ENCODE assay signal across 1 fruit fly cellular context in genomic region chr3L:12667998-12668616, dm6.
TF ChIP-seq lines count a peak whose summit lies in the region.

No protein-coding gene starts in this region.

TF ChIP-seq in whole organism, embryonic, 481 proteins besides CTCF, POLR2A, EP300 and RAD21 (continued from another document and continues in another):
- TF ChIP-seq CG4328 (GFP tag; optimal IDR thresholded peaks at IDR 0.05; lab: Kevin White, UChicago) (peak; percentile 40), CG3281 (GFP tag; optimal IDR thresholded peaks at IDR 0.05; lab: Kevin White, UChicago) (peak; percentile 0), CG4854 (GFP tag; optimal IDR thresholded peaks at IDR 0.05; lab: Kevin White, UChicago) (no peak), bab2 (GFP tag; optimal IDR thresholded peaks at IDR 0.05; lab: Kevin White, UChicago) (no peak), vnd (GFP tag; IDR thresholded peaks at IDR 0.05; lab: Robert Waterston, UW; ENCODE audit: partially characterized antibody) (no peak), CG4730 (GFP tag; IDR thresholded peaks at IDR 0.05; lab: Robert Waterston, UW) (0 out of 2 replicates have a peak, but pooled peaks have one; percentile 42), CG11504 (tag; optimal IDR thresholded peaks at IDR 0.05; lab: Kevin White, UChicago) (peak; percentile 66), nmo (GFP tag; optimal IDR thresholded peaks at IDR 0.05; lab: Kevin White, UChicago) (peak; percentile 45), CG3847 (GFP tag; IDR thresholded peaks at IDR 0.05; lab: Robert Waterston, UW) (peak; percentile 32; the same call in 1 of the 2 replicates), Nf-YA (GFP tag; IDR thresholded peaks at IDR 0.05; lab: Robert Waterston, UW) (peak; percentile 19; the same call in 1 of the 2 replicates), chif (GFP tag; optimal IDR thresholded peaks at IDR 0.05; lab: Kevin White, UChicago) (peak in 1 of 2 experiments; percentile 22), Scr (GFP tag; IDR thresholded peaks at IDR 0.05; lab: Robert Waterston, UW; ENCODE audit: partially characterized antibody) (no peak), bcd (GFP tag; optimal IDR thresholded peaks at IDR 0.05; lab: Kevin White, UChicago) (peak; percentile 29), CG1603 (tag; optimal IDR thresholded peaks at IDR 0.05; lab: Kevin White, UChicago) (peak; percentile 6), Blimp-1 (GFP tag; optimal IDR thresholded peaks at IDR 0.05; lab: Kevin White, UChicago) (peak; percentile 48), zen (tag; optimal IDR thresholded peaks at IDR 0.05; lab: Kevin White, UChicago) (peak; percentile 15), Eip74EF (GFP tag; optimal IDR thresholded peaks at IDR 0.05; lab: Kevin White, UChicago) (peak in 1 of 2 experiments; percentile 18), CG14441 (GFP tag; IDR thresholded peaks at IDR 0.05; lab: Robert Waterston, UW) (no peak), Gsc (GFP tag; IDR thresholded peaks at IDR 0.05; lab: Robert Waterston, UW) (no peak), Bgb (GFP tag; IDR thresholded peaks at IDR 0.05; lab: Robert Waterston, UW; ENCODE audit: partially characterized antibody) (no peak), CG6689 (GFP tag; IDR thresholded peaks at IDR 0.05; lab: Robert Waterston, UW) (peak; percentile 41; the same call in 1 of the 2 replicates), dmrt99B (tag; optimal IDR thresholded peaks at IDR 0.05; lab: Kevin White, UChicago) (peak; percentile 57), D19A (tag; optimal IDR thresholded peaks at IDR 0.05; lab: Kevin White, UChicago) (peak; percentile 52), CG6791 (GFP tag; IDR thresholded peaks at IDR 0.05; lab: Robert Waterston, UW; ENCODE audit: partially characterized antibody) (0 out of 3 replicates have a peak, but pooled peaks have one; percentile 15), trh (GFP tag; optimal IDR thresholded peaks at IDR 0.05; lab: Kevin White, UChicago) (no peak), Side (GFP tag; optimal IDR thresholded peaks at IDR 0.05; lab: Kevin White, UChicago) (no peak), dysf (GFP tag; IDR thresholded peaks at IDR 0.05; lab: Robert Waterston, UW) (peak; percentile 32; the same call in 1 of the 3 replicates), CG14710 (tag; optimal IDR thresholded peaks at IDR 0.05; lab: Kevin White, UChicago) (peak; percentile 50), CG18262 (tag; optimal IDR thresholded peaks at IDR 0.05; lab: Kevin White, UChicago) (peak; percentile 46), croc (GFP tag; conservative IDR thresholded peaks at IDR 0.05; lab: Robert Waterston, UW) (peak; percentile 25; the same call in 2 of the 3 replicates), Ets97D (GFP tag; optimal IDR thresholded peaks at IDR 0.05; lab: Kevin White, UChicago) (peak; percentile 81), CG11456 (GFP tag; IDR thresholded peaks at IDR 0.05; lab: Robert Waterston, UW) (0 out of 3 replicates have a peak, but pooled peaks have one; percentile 26), ap (GFP tag; IDR thresholded peaks at IDR 0.05; lab: Robert Waterston, UW) (peak; percentile 11; the same call in 1 of the 2 replicates), dimm (GFP tag; IDR thresholded peaks at IDR 0.05; lab: Robert Waterston, UW) (no peak), caup (GFP tag; optimal IDR thresholded peaks at IDR 0.05; lab: Kevin White, UChicago; ENCODE audit: severe bottlenecking) (peak; percentile 10), CG7987 (GFP tag; optimal IDR thresholded peaks at IDR 0.05; lab: Kevin White, UChicago) (peak; percentile 23), CG17829 (tag; optimal IDR thresholded peaks at IDR 0.05; lab: Kevin White, UChicago) (peak; percentile 42), CG10979 (tag; optimal IDR thresholded peaks at IDR 0.05; lab: Kevin White, UChicago) (peak; percentile 60), Hr51 (GFP tag; optimal IDR thresholded peaks at IDR 0.05; lab: Kevin White, UChicago) (peak in 1 of 2 experiments; percentile 26), org-1 (GFP tag; optimal IDR thresholded peaks at IDR 0.05; lab: Kevin White, UChicago) (peak; percentile 10), Sox100B (GFP tag; optimal IDR thresholded peaks at IDR 0.05; lab: Kevin White, UChicago) (peak; percentile 63), CG8388 (GFP tag; optimal IDR thresholded peaks at IDR 0.05; lab: Kevin White, UChicago) (peak; percentile 2), gt (GFP tag; IDR thresholded peaks at IDR 0.05; lab: Robert Waterston, UW) (peak; percentile 35; the same call in 1 of the 2 replicates), CG10959 (GFP tag; IDR thresholded peaks at IDR 0.05; lab: Robert Waterston, UW) (peak; percentile 34; the same call in 1 of the 2 replicates), tin (GFP tag; optimal IDR thresholded peaks at IDR 0.05; lab: Kevin White, UChicago) (peak; percentile 30), CG32772 (GFP tag; IDR thresholded peaks at IDR 0.05; lab: Robert Waterston, UW) (peak; percentile 12; the same call in 1 of the 2 replicates), unpg (GFP tag; optimal IDR thresholded peaks at IDR 0.05; lab: Kevin White, UChicago) (peak; percentile 33), crol (GFP tag; IDR thresholded peaks at IDR 0.05; lab: Robert Waterston, UW) (peak; percentile 67), Max (GFP tag; optimal IDR thresholded peaks at IDR 0.05; lab: Kevin White, UChicago) (no peak), sc (optimal IDR thresholded peaks at IDR 0.05; lab: Kevin White, UChicago) (no peak), sc (GFP tag; optimal IDR thresholded peaks at IDR 0.05; lab: Kevin White, UChicago) (no peak), CG17359 (tag; optimal IDR thresholded peaks at IDR 0.05; lab: Kevin White, UChicago) (peak; percentile 52), CG6683 (GFP tag; optimal IDR thresholded peaks at IDR 0.05; lab: Kevin White, UChicago) (no peak), cg (GFP tag; optimal IDR thresholded peaks at IDR 0.05; lab: Kevin White, UChicago) (no peak), Pdp1 (GFP tag; optimal IDR thresholded peaks at IDR 0.05; lab: Kevin White, UChicago) (peak in 1 of 2 experiments; percentile 23), slp2 (GFP tag; optimal IDR thresholded peaks at IDR 0.05; lab: Kevin White, UChicago) (peak; percentile 19), yki (optimal IDR thresholded peaks at IDR 0.05; lab: Kevin White, UChicago) (no peak), Xbp1 (GFP tag; optimal IDR thresholded peaks at IDR 0.05; lab: Kevin White, UChicago) (peak; percentile 18), CG6254 (GFP tag; optimal IDR thresholded peaks at IDR 0.05; lab: Kevin White, UChicago) (peak; percentile 34), zf30C (GFP tag; optimal IDR thresholded peaks at IDR 0.05; lab: Kevin White, UChicago) (peak; percentile 60), CG2129 (GFP tag; IDR thresholded peaks at IDR 0.05; lab: Robert Waterston, UW; ENCODE audit: partially characterized antibody) (no peak), sens-2 (GFP tag; IDR thresholded peaks at IDR 0.05; lab: Robert Waterston, UW) (peak; percentile 53; the same call in 1 of the 2 replicates), CG34422 (GFP tag; IDR thresholded peaks at IDR 0.05; lab: Robert Waterston, UW) (peak; percentile 32; the same call in 1 of the 3 replicates), CG5180 (GFP tag; optimal IDR thresholded peaks at IDR 0.05; lab: Kevin White, UChicago) (peak; percentile 25), B-H1 (GFP tag; IDR thresholded peaks at IDR 0.05; lab: Robert Waterston, UW) (no peak), YL-1 (GFP tag; optimal IDR thresholded peaks at IDR 0.05; lab: Kevin White, UChicago) (peak; percentile 2), seq (GFP tag; IDR thresholded peaks at IDR 0.05; lab: Robert Waterston, UW) (peak; percentile 59; the same call in 1 of the 2 replicates), CG4820 (GFP tag; optimal IDR thresholded peaks at IDR 0.05; lab: Kevin White, UChicago) (peak; percentile 9), lab (GFP tag; optimal IDR thresholded peaks at IDR 0.05; lab: Kevin White, UChicago) (peak; percentile 36), CG10431 (GFP tag; optimal IDR thresholded peaks at IDR 0.05; lab: Kevin White, UChicago) (peak; percentile 4), HLH4C (GFP tag; IDR thresholded peaks at IDR 0.05; lab: Robert Waterston, UW; ENCODE audit: partially characterized antibody) (no peak), CG3065 (GFP tag; optimal IDR thresholded peaks at IDR 0.05; lab: Kevin White, UChicago) (no peak), Rfx (GFP tag; IDR thresholded peaks at IDR 0.05; lab: Robert Waterston, UW) (0 out of 2 replicates have a peak, but pooled peaks have one; percentile 39), Ada2b (GFP tag; IDR thresholded peaks at IDR 0.05; lab: Robert Waterston, UW) (peak; percentile 38; the same call in 1 of the 2 replicates), gce (GFP tag; IDR thresholded peaks at IDR 0.05; lab: Robert Waterston, UW) (no peak), E2f1 (GFP tag; IDR thresholded peaks at IDR 0.05; lab: Robert Waterston, UW) (peak; percentile 44; the same call in 1 of the 2 replicates), az2 (GFP tag; optimal IDR thresholded peaks at IDR 0.05; lab: Kevin White, UChicago) (no peak), ato (GFP tag; IDR thresholded peaks at IDR 0.05; lab: Robert Waterston, UW; ENCODE audit: partially characterized antibody) (no peak), CG15269 (tag; optimal IDR thresholded peaks at IDR 0.05; lab: Kevin White, UChicago) (peak; percentile 33), Camta (GFP tag; optimal IDR thresholded peaks at IDR 0.05; lab: Kevin White, UChicago) (peak; percentile 17), knrl (GFP tag; IDR thresholded peaks at IDR 0.05; lab: Robert Waterston, UW; ENCODE audit: partially characterized antibody) (no peak), fd64A (GFP tag; optimal IDR thresholded peaks at IDR 0.05; lab: Kevin White, UChicago) (peak; percentile 15), dmrt11E (tag; optimal IDR thresholded peaks at IDR 0.05; lab: Kevin White, UChicago) (peak; percentile 18), gcm (GFP tag; optimal IDR thresholded peaks at IDR 0.05; lab: Kevin White, UChicago) (no peak), Six4 (GFP tag; optimal IDR thresholded peaks at IDR 0.05; lab: Kevin White, UChicago) (peak; percentile 39), tna (GFP tag; IDR thresholded peaks at IDR 0.05; lab: Robert Waterston, UW; ENCODE audit: partially characterized antibody) (no peak), Ptx1 (GFP tag; IDR thresholded peaks at IDR 0.05; lab: Robert Waterston, UW) (peak; percentile 15), gem (tag; optimal IDR thresholded peaks at IDR 0.05; lab: Kevin White, UChicago) (peak; percentile 53), HLHmδ (GFP tag; optimal IDR thresholded peaks at IDR 0.05; lab: Kevin White, UChicago) (peak; percentile 86), Hr78 (GFP tag; optimal IDR thresholded peaks at IDR 0.05; lab: Kevin White, UChicago) (peak in 1 of 2 experiments; percentile 55), H2.0 (GFP tag; IDR thresholded peaks at IDR 0.05; lab: Robert Waterston, UW) (peak; percentile 30; the same call in 1 of the 2 replicates), Hand (GFP tag; optimal IDR thresholded peaks at IDR 0.05; lab: Kevin White, UChicago) (no peak), grau (tag; optimal IDR thresholded peaks at IDR 0.05; lab: Kevin White, UChicago) (peak; percentile 7), CG2678 (tag; optimal IDR thresholded peaks at IDR 0.05; lab: Kevin White, UChicago) (peak; percentile 48), CG11695 (GFP tag; IDR thresholded peaks at IDR 0.05; lab: Robert Waterston, UW) (0 out of 3 replicates have a peak, but pooled peaks have one; percentile 20), lola (GFP tag; optimal IDR thresholded peaks at IDR 0.05; lab: Kevin White, UChicago) (peak in 1 of 3 experiments; percentile 25), Meics (GFP tag; optimal IDR thresholded peaks at IDR 0.05; lab: Kevin White, UChicago) (peak; percentile 25), CG18476 (GFP tag; optimal IDR thresholded peaks at IDR 0.05; lab: Kevin White, UChicago) (peak; percentile 6), Aef1 (GFP tag; IDR thresholded peaks at IDR 0.05; lab: Robert Waterston, UW) (0 out of 3 replicates have a peak, but pooled peaks have one; percentile 18), wor (GFP tag; IDR thresholded peaks at IDR 0.05; lab: Robert Waterston, UW) (0 out of 2 replicates have a peak, but pooled peaks have one; percentile 14), jing (GFP tag; optimal IDR thresholded peaks at IDR 0.05; lab: Kevin White, UChicago) (peak; percentile 15), E2f2 (GFP tag; IDR thresholded peaks at IDR 0.05; lab: Robert Waterston, UW) (peak; percentile 21), stc (GFP tag; IDR thresholded peaks at IDR 0.05; lab: Robert Waterston, UW) (no peak), CG4617 (GFP tag; optimal IDR thresholded peaks at IDR 0.05; lab: Kevin White, UChicago; ENCODE audit: borderline replicate concordance) (no peak), fd102C (GFP tag; optimal IDR thresholded peaks at IDR 0.05; lab: Kevin White, UChicago) (no peak), eyg (GFP tag; optimal IDR thresholded peaks at IDR 0.05; lab: Kevin White, UChicago) (no peak), Sox102F (GFP tag; optimal IDR thresholded peaks at IDR 0.05; lab: Kevin White, UChicago) (peak; percentile 36), fu2 (GFP tag; optimal IDR thresholded peaks at IDR 0.05; lab: Kevin White, UChicago) (no peak), Xrp1 (GFP tag; IDR thresholded peaks at IDR 0.05; lab: Robert Waterston, UW) (0 out of 2 replicates have a peak, but pooled peaks have one; percentile 23), CG2199 (GFP tag; IDR thresholded peaks at IDR 0.05; lab: Robert Waterston, UW) (peak; percentile 48; the same call in 1 of the 3 replicates), toy (GFP tag; IDR thresholded peaks at IDR 0.05; lab: Robert Waterston, UW) (no peak), CG8924 (tag; optimal IDR thresholded peaks at IDR 0.05; lab: Kevin White, UChicago) (peak; percentile 6), vvl (GFP tag; IDR thresholded peaks at IDR 0.05; lab: Robert Waterston, UW) (peak; percentile 9; the same call in 1 of the 2 replicates), otp (GFP tag; IDR thresholded peaks at IDR 0.05; lab: Robert Waterston, UW) (peak; percentile 58; the same call in 2 of the 3 replicates), Asciz (GFP tag; optimal IDR thresholded peaks at IDR 0.05; lab: Kevin White, UChicago) (peak; percentile 64), ash1 (GFP tag; optimal IDR thresholded peaks at IDR 0.05; lab: Kevin White, UChicago) (no peak), CG9609 (GFP tag; optimal IDR thresholded peaks at IDR 0.05; lab: Kevin White, UChicago) (peak; percentile 5), CG8359 (GFP tag; optimal IDR thresholded peaks at IDR 0.05; lab: Kevin White, UChicago; ENCODE audit: borderline replicate concordance) (peak; percentile 43), Oli (tag; optimal IDR thresholded peaks at IDR 0.05; lab: Kevin White, UChicago) (peak; percentile 25), D (optimal IDR thresholded peaks at IDR 0.05; lab: Kevin White, UChicago) (no peak), D (GFP tag; optimal IDR thresholded peaks at IDR 0.05; lab: Kevin White, UChicago) (peak; percentile 17), da (GFP tag; optimal IDR thresholded peaks at IDR 0.05; lab: Kevin White, UChicago) (no peak), CG10267 (tag; optimal IDR thresholded peaks at IDR 0.05; lab: Kevin White, UChicago) (peak; percentile 40), ab (GFP tag; optimal IDR thresholded peaks at IDR 0.05; lab: Kevin White, UChicago) (no peak), lmd (GFP tag; IDR thresholded peaks at IDR 0.05; lab: Robert Waterston, UW) (peak; percentile 30)
